Worm (Caenorhabditis elegans): ENCODE measurements around the gene C04E6.7.

- TF ChIP-seq him-1 (tag; optimal IDR thresholded peaks at IDR 0.05), result no peak
- no peak for TF ChIP-seq W03F9.2 (tag; optimal IDR thresholded peaks at IDR 0.05)
- TF ChIP-seq dao-5 (tag; optimal IDR thresholded peaks at IDR 0.05), result no peak
These were observed 13.1 kb downstream of the C04E6.7 start, which contains the start of gene srd-15 for ce11 chrV:5906252-5906651.

All from whole organism, L4/young adult.